Fruit fly (Drosophila melanogaster) whole organism, embryonic: Measurements from ENCODE around the gene att-ORFB.
A peak's percentile ranks its signal among the peaks of the same experiment; 100 is the strongest.

Source experiments
- Atf-2 ChIP-seq: fragments of 200-800 bp; sonication (Bioruptor generic); optimal IDR thresholded peaks from 2 replicates; lab custom pipeline; 2016; ENCODE audit warnings: missing biosample characterization, missing genetic modification characterization
- CG10147 ChIP-seq: fragments of 200-800 bp; sonication (Bioruptor generic); optimal IDR thresholded peaks from 2 replicates; lab custom pipeline; 2019; ENCODE audit warnings: missing biosample characterization, mild to moderate bottlenecking, missing genetic modification characterization, moderate library complexity
- CG1024 ChIP-seq: fragments of 200-800 bp; sonication (Bioruptor generic); IDR thresholded peaks from 2 replicates; pipeline ENCODE4 v1.3.6; 2022; ENCODE audit warnings: missing biosample characterization, missing genetic modification characterization
- CG10366 ChIP-seq: fragments of 200-800 bp; sonication (Bioruptor generic); IDR thresholded peaks from 2 replicates; pipeline ENCODE4 v1.3.6; 2022; ENCODE audit warnings: missing biosample characterization, missing genetic modification characterization
- CG10431 ChIP-seq: fragments of 200-800 bp; sonication (Bioruptor generic); optimal IDR thresholded peaks from 3 replicates; lab custom pipeline; 2018; ENCODE audit warnings: missing biosample characterization, mild to moderate bottlenecking, missing genetic modification characterization
- CG10654 ChIP-seq: fragments of 200-800 bp; sonication (Bioruptor generic); optimal IDR thresholded peaks from 2 replicates; lab custom pipeline; 2016; ENCODE audit warnings: missing biosample characterization, missing genetic modification characterization
- CG12155 ChIP-seq: fragments of 200-800 bp; sonication (Bioruptor generic); optimal IDR thresholded peaks from 3 replicates; lab custom pipeline; 2016; ENCODE audit warnings: missing biosample characterization, missing genetic modification characterization
- CG13424 ChIP-seq: fragments of 200-800 bp; sonication (Bioruptor generic); optimal IDR thresholded peaks from 2 replicates; lab custom pipeline; 2019; ENCODE audit warnings: missing biosample characterization, mild to moderate bottlenecking, missing genetic modification characterization, moderate library complexity
- CG13624 ChIP-seq: fragments of 200-800 bp; sonication (Bioruptor generic); optimal IDR thresholded peaks from 2 replicates; lab custom pipeline; 2016; ENCODE audit warnings: missing biosample characterization, missing genetic modification characterization
- CG15011 ChIP-seq: fragments of 200-800 bp; sonication (Bioruptor generic); optimal IDR thresholded peaks from 3 replicates; lab custom pipeline; 2018; ENCODE audit warnings: missing biosample characterization, mild to moderate bottlenecking, missing genetic modification characterization
- CG15696 ChIP-seq: fragments of 200-800 bp; sonication (Bioruptor generic); optimal IDR thresholded peaks from 2 replicates; lab custom pipeline; 2019; ENCODE audit warnings: missing biosample characterization, mild to moderate bottlenecking, missing genetic modification characterization, moderate library complexity
- CG17186 ChIP-seq: fragments of 200-800 bp; sonication (Bioruptor generic); optimal IDR thresholded peaks from 3 replicates; lab custom pipeline; 2017; ENCODE audit warnings: missing biosample characterization, missing genetic modification reagents, missing genetic modification characterization
- CG18476 ChIP-seq: fragments of 200-800 bp; sonication (Bioruptor generic); optimal IDR thresholded peaks from 2 replicates; lab custom pipeline; 2016; ENCODE audit warnings: missing biosample characterization, mild to moderate bottlenecking, missing genetic modification characterization
- CG2129 ChIP-seq: fragments of 200-800 bp; sonication (Bioruptor generic); IDR thresholded peaks from 2 replicates; pipeline ENCODE4 v1.3.6; 2022; ENCODE audit warnings: missing biosample characterization, missing genetic modification characterization; ENCODE audit not compliant: partially characterized antibody
- CG31388 ChIP-seq: fragments of 200-800 bp; sonication (Bioruptor generic); optimal IDR thresholded peaks from 2 replicates; lab custom pipeline; 2016; ENCODE audit warnings: missing biosample characterization, missing genetic modification characterization
- CG3281 ChIP-seq: fragments of 200-800 bp; sonication (Bioruptor generic); optimal IDR thresholded peaks from 3 replicates; lab custom pipeline; 2017; ENCODE audit warnings: missing biosample characterization, mild to moderate bottlenecking, missing genetic modification characterization
- CG3726 ChIP-seq: fragments of 200-800 bp; sonication (Bioruptor generic); IDR thresholded peaks from 3 replicates; pipeline ENCODE4, ENCODE4 v1.3.6; 2022; ENCODE audit warnings: missing biosample characterization, missing genetic modification characterization
- CG5953 ChIP-seq: fragments of 200-800 bp; sonication (Bioruptor generic); IDR thresholded peaks from 2 replicates; pipeline ENCODE4 v1.3.6; 2022; ENCODE audit warnings: missing biosample characterization, missing genetic modification characterization
- CG6654 ChIP-seq: fragments of 200-800 bp; sonication (Bioruptor generic); optimal IDR thresholded peaks from 2 replicates; lab custom pipeline; 2017; ENCODE audit warnings: missing biosample characterization, mild to moderate bottlenecking, missing genetic modification characterization
- CG7357 ChIP-seq: fragments of 200-800 bp; sonication (Bioruptor generic); IDR thresholded peaks from 3 replicates; pipeline ENCODE4 v1.3.6; 2022; ENCODE audit warnings: missing biosample characterization, missing genetic modification characterization
- CrebB ChIP-seq: fragments of 200-800 bp; sonication (Bioruptor generic); optimal IDR thresholded peaks from 3 replicates; lab custom pipeline; 2018; ENCODE audit warnings: missing biosample characterization, mild to moderate bottlenecking, missing genetic modification characterization
- D19A ChIP-seq: fragments of 200-800 bp; optimal IDR thresholded peaks from 3 replicates; lab custom pipeline; 2019; ENCODE audit warnings: missing biosample characterization, mild to moderate bottlenecking, missing genetic modification characterization, moderate library complexity
- Dbx ChIP-seq: fragments of 200-800 bp; sonication (Bioruptor generic); IDR thresholded peaks from 3 replicates; pipeline ENCODE4 v1.3.6; 2022; ENCODE audit warnings: missing biosample characterization, missing genetic modification characterization
- Doc3 ChIP-seq: fragments of 200-800 bp; sonication (Bioruptor generic); IDR thresholded peaks from 3 replicates; pipeline ENCODE4 v1.3.6; 2022; ENCODE audit warnings: missing biosample characterization, missing genetic modification characterization; ENCODE audit not compliant: partially characterized antibody
- Dref ChIP-seq: fragments of 200-800 bp; sonication (Bioruptor generic); IDR thresholded peaks from 2 replicates; pipeline ENCODE4 v1.3.6; 2022; ENCODE audit warnings: missing biosample characterization, missing genetic modification characterization
- Drgx ChIP-seq: fragments of 200-800 bp; sonication (Bioruptor generic); IDR thresholded peaks from 2 replicates; pipeline ENCODE4 v1.3.6; 2022; ENCODE audit warnings: missing biosample characterization, missing genetic modification characterization
- Eip74EF ChIP-seq, 2 experiments: fragments of 200-800 bp in 1 of 2; fragments of >200 bp in 1 of 2; sonication (Bioruptor generic) in 1 of 2; optimal IDR thresholded peaks; 2 replicates each; lab custom pipeline; 2017 to 2019; ENCODE audit warnings: missing biosample characterization in 2 of 2, missing genetic modification characterization in 2 of 2, mild to moderate bottlenecking in 1 of 2, moderate library complexity in 1 of 2
- Gug ChIP-seq: fragments of 200-800 bp; sonication (Bioruptor generic); IDR thresholded peaks from 4 replicates; pipeline ENCODE4 v1.3.6; 2022; ENCODE audit warnings: missing biosample characterization, missing genetic modification characterization
- HLH3B ChIP-seq: fragments of 200-800 bp; sonication (Bioruptor generic); IDR thresholded peaks from 2 replicates; pipeline ENCODE4 v1.3.6; 2022; ENCODE audit warnings: missing biosample characterization, missing genetic modification characterization
- MBD-R2 ChIP-seq: fragments of 200-800 bp; sonication (Bioruptor generic); IDR thresholded peaks from 2 replicates; pipeline ENCODE4 v1.3.6; 2022; ENCODE audit warnings: missing biosample characterization, missing genetic modification characterization
- Meics ChIP-seq: fragments of 200-800 bp; sonication (Bioruptor generic); optimal IDR thresholded peaks from 2 replicates; lab custom pipeline; 2017; ENCODE audit warnings: missing biosample characterization, mild to moderate bottlenecking, missing genetic modification characterization
- NC2α ChIP-seq: fragments of 200-800 bp; sonication (Bioruptor generic); optimal IDR thresholded peaks from 2 replicates; lab custom pipeline; 2016; ENCODE audit warnings: missing biosample characterization, missing genetic modification characterization
- Sin3A ChIP-seq: fragments of >200 bp; optimal IDR thresholded peaks from 2 replicates; lab custom pipeline; 2018
- al ChIP-seq: fragments of 200-800 bp; sonication (Bioruptor generic); IDR thresholded peaks from 2 replicates; pipeline ENCODE4 v1.3.6; 2022; ENCODE audit warnings: missing biosample characterization, missing genetic modification characterization
- ara ChIP-seq: fragments of 200-800 bp; sonication (Bioruptor generic); IDR thresholded peaks from 2 replicates; pipeline ENCODE4 v1.3.6; 2022; ENCODE audit warnings: missing biosample characterization, missing genetic modification characterization
- bcd ChIP-seq: fragments of 200-800 bp; sonication (Bioruptor generic); optimal IDR thresholded peaks from 2 replicates; lab custom pipeline; 2017; ENCODE audit warnings: missing biosample characterization, mild to moderate bottlenecking, missing genetic modification characterization
- crc ChIP-seq: fragments of 200-800 bp; sonication (Bioruptor generic); optimal IDR thresholded peaks from 2 replicates; lab custom pipeline; 2016; ENCODE audit warnings: missing biosample characterization, missing genetic modification characterization
- fd3F ChIP-seq: fragments of 200-800 bp; sonication (Bioruptor generic); optimal IDR thresholded peaks from 2 replicates; lab custom pipeline; 2018; ENCODE audit warnings: missing biosample characterization, mild to moderate bottlenecking, missing genetic modification characterization, moderate library complexity
- gt ChIP-seq: fragments of 200-800 bp; sonication (Bioruptor generic); IDR thresholded peaks from 2 replicates; pipeline ENCODE4 v1.3.6; 2022; ENCODE audit warnings: missing biosample characterization, missing genetic modification characterization
- kni ChIP-seq: fragments of 200-800 bp; sonication (Bioruptor generic); optimal IDR thresholded peaks from 3 replicates; lab custom pipeline; 2017; ENCODE audit warnings: mild to moderate bottlenecking, missing biosample characterization, missing genetic modification reagents, missing genetic modification characterization
- lilli ChIP-seq: fragments of 200-800 bp; sonication (Bioruptor generic); optimal IDR thresholded peaks from 3 replicates; lab custom pipeline; 2016; ENCODE audit warnings: missing biosample characterization, missing genetic modification characterization
- lmd ChIP-seq: fragments of 200-800 bp; sonication (Bioruptor generic); IDR thresholded peaks from 2 replicates; pipeline ENCODE4 v1.3.6; 2022; ENCODE audit warnings: missing biosample characterization, missing genetic modification characterization
- mirr ChIP-seq: fragments of 200-800 bp; sonication (Bioruptor generic); optimal IDR thresholded peaks from 3 replicates; lab custom pipeline; 2018; ENCODE audit warnings: missing biosample characterization, mild to moderate bottlenecking, missing genetic modification characterization
- p53 ChIP-seq: fragments of 200-800 bp; sonication (Bioruptor generic); optimal IDR thresholded peaks from 2 replicates; lab custom pipeline; 2016; ENCODE audit warnings: missing biosample characterization, missing genetic modification characterization
- pb ChIP-seq: fragments of 200-800 bp; sonication (Bioruptor generic); optimal IDR thresholded peaks from 3 replicates; lab custom pipeline; 2016; ENCODE audit warnings: missing biosample characterization, missing genetic modification characterization
- pita ChIP-seq: fragments of 200-800 bp; sonication (Bioruptor generic); optimal IDR thresholded peaks from 2 replicates; lab custom pipeline; 2017; ENCODE audit warnings: missing biosample characterization, mild to moderate bottlenecking, missing genetic modification characterization
- pum ChIP-seq: fragments of 200-800 bp; sonication (Bioruptor generic); optimal IDR thresholded peaks from 2 replicates; lab custom pipeline; 2016; ENCODE audit warnings: missing biosample characterization, missing genetic modification characterization
- run ChIP-seq: fragments of 200-800 bp; sonication (Bioruptor generic); optimal IDR thresholded peaks from 3 replicates; lab custom pipeline; 2018; ENCODE audit warnings: missing biosample characterization, mild to moderate bottlenecking, missing genetic modification characterization
- salm ChIP-seq: fragments of 200-800 bp; sonication (Bioruptor generic); optimal IDR thresholded peaks from 2 replicates; lab custom pipeline; 2018; ENCODE audit warnings: missing biosample characterization, mild to moderate bottlenecking, missing genetic modification characterization
- sens-2 ChIP-seq: fragments of 200-800 bp; sonication (Bioruptor generic); IDR thresholded peaks from 2 replicates; pipeline ENCODE4 v1.3.6; 2022; ENCODE audit warnings: missing biosample characterization, missing genetic modification characterization
- slbo ChIP-seq: fragments of 200-800 bp; sonication (Bioruptor generic); IDR thresholded peaks from 2 replicates; pipeline ENCODE4 v1.3.6; 2022; ENCODE audit warnings: missing biosample characterization, missing genetic modification characterization
- stwl ChIP-seq: fragments of 200-800 bp; sonication (Bioruptor generic); optimal IDR thresholded peaks from 3 replicates; lab custom pipeline; 2018; ENCODE audit warnings: missing biosample characterization, mild to moderate bottlenecking, missing genetic modification characterization, moderate library complexity

att-ORFB gene

dm6 chr3R:20588480-20588785 lies 34.2 kb upstream of the att-ORFB start, which contains the start of gene Srp72 (continued):
- 0 out of 2 replicates have a peak, but pooled peaks have one; percentile 7 for TF ChIP-seq ara (GFP tag; lab: Robert Waterston, UW)
- peak; percentile 23; the same call in 1 of the 2 replicates for TF ChIP-seq CG10366 (GFP tag; lab: Robert Waterston, UW)
- TF ChIP-seq CG13624 (GFP tag; lab: Kevin White, UChicago), result no peak
- no peak for TF ChIP-seq p53 (GFP tag; lab: Kevin White, UChicago)
- peak; percentile 14; the same call in 1 of the 3 replicates for TF ChIP-seq CG7357 (GFP tag; lab: Robert Waterston, UW)
- peak; percentile 45 for TF ChIP-seq CG10147 (GFP tag; lab: Kevin White, UChicago)
- no peak for TF ChIP-seq CG6654 (GFP tag; lab: Kevin White, UChicago)
- TF ChIP-seq Meics (GFP tag; lab: Kevin White, UChicago), result peak; percentile 55
- TF ChIP-seq salm (tag; lab: Kevin White, UChicago), result no peak
- TF ChIP-seq CG10431 (GFP tag; lab: Kevin White, UChicago), result peak; percentile 23
- no peak for TF ChIP-seq CrebB
- no peak for TF ChIP-seq pum (GFP tag; lab: Kevin White, UChicago)
- TF ChIP-seq CG12155 (GFP tag; lab: Kevin White, UChicago), result peak; percentile 51
- TF ChIP-seq CG2129 (GFP tag; lab: Robert Waterston, UW), result no peak
- peak; percentile 46 for TF ChIP-seq Sin3A (lab: Kevin White, UChicago)
- TF ChIP-seq CG3726 (GFP tag; lab: Robert Waterston, UW), result no peak
- TF ChIP-seq D19A (tag; lab: Kevin White, UChicago), result peak; percentile 20
- peak; percentile 54; the same call in 2 of the 3 replicates for TF ChIP-seq Dbx (GFP tag; lab: Robert Waterston, UW)
- no peak for TF ChIP-seq crc (GFP tag; lab: Kevin White, UChicago)
- TF ChIP-seq stwl (tag; lab: Kevin White, UChicago), result peak; percentile 59
- peak; percentile 34 for TF ChIP-seq CG15011 (GFP tag; lab: Kevin White, UChicago)
- TF ChIP-seq CG18476 (GFP tag; lab: Kevin White, UChicago), result peak; percentile 65
- TF ChIP-seq HLH3B (GFP tag; lab: Robert Waterston, UW), result peak; percentile 51; the same call in 1 of the 2 replicates
- peak; percentile 42 for TF ChIP-seq CG3281 (GFP tag; lab: Kevin White, UChicago)
- peak; percentile 51 for TF ChIP-seq CG10654 (GFP tag; lab: Kevin White, UChicago)
- no peak for TF ChIP-seq mirr (GFP tag; lab: Kevin White, UChicago)
- peak; percentile 55 for TF ChIP-seq CG13424 (tag; lab: Kevin White, UChicago)
- TF ChIP-seq MBD-R2, result peak; percentile 19; the same call in 1 of the 2 replicates
- peak; percentile 38 for TF ChIP-seq lilli (GFP tag; lab: Kevin White, UChicago)
- TF ChIP-seq Eip74EF (GFP tag; optimal IDR thresholded peaks at IDR 0.05; lab: Kevin White, UChicago), result no peak
- no peak for TF ChIP-seq fd3F (GFP tag; lab: Kevin White, UChicago)
- peak; percentile 18 for TF ChIP-seq CG17186 (GFP tag; lab: Kevin White, UChicago)
- peak; percentile 21 for TF ChIP-seq bcd
- no peak for TF ChIP-seq Doc3 (GFP tag; lab: Robert Waterston, UW)
- TF ChIP-seq sens-2 (GFP tag; lab: Robert Waterston, UW), result 0 out of 2 replicates have a peak, but pooled peaks have one; percentile 9
- TF ChIP-seq slbo (GFP tag; lab: Robert Waterston, UW), result peak; percentile 70
- TF ChIP-seq Dref (GFP tag; lab: Robert Waterston, UW), result no peak
- no peak for TF ChIP-seq CG5953 (GFP tag; lab: Robert Waterston, UW)
- no peak for TF ChIP-seq kni
- TF ChIP-seq CG31388 (GFP tag; lab: Kevin White, UChicago), result no peak
- TF ChIP-seq Drgx (GFP tag; lab: Robert Waterston, UW), result peak; percentile 55
- TF ChIP-seq pita, result no peak
- TF ChIP-seq CG15696 (tag; lab: Kevin White, UChicago), result peak; percentile 30
- no peak for TF ChIP-seq NC2α
- TF ChIP-seq al (GFP tag; lab: Robert Waterston, UW), result peak; percentile 33; the same call in 1 of the 2 replicates
- no peak for TF ChIP-seq pb (GFP tag; lab: Kevin White, UChicago)
- peak; percentile 37; the same call in 1 of the 2 replicates for TF ChIP-seq lmd (GFP tag; lab: Robert Waterston, UW)
- TF ChIP-seq gt (GFP tag; lab: Robert Waterston, UW), result no peak
- peak; percentile 48; the same call in 1 of the 4 replicates for TF ChIP-seq Gug (GFP tag; lab: Robert Waterston, UW)
- no peak for TF ChIP-seq run (tag; lab: Kevin White, UChicago)
- TF ChIP-seq CG1024, result no peak
- no peak for TF ChIP-seq Atf-2 (GFP tag; lab: Kevin White, UChicago)
